Fruit fly (Drosophila melanogaster) whole organism, embryonic: ENCODE data around the gene CG31808.

Experiments used
- ATbp ChIP-seq: fragments of 200-800 bp; sonication (Bioruptor generic); optimal IDR thresholded peaks from 2 replicates; lab custom pipeline; 2017; ENCODE audit warnings: missing biosample characterization, mild to moderate bottlenecking, missing genetic modification characterization, missing genetic modification reagents
- Asciz ChIP-seq: fragments of 200-800 bp; sonication (Bioruptor generic); optimal IDR thresholded peaks from 2 replicates; lab custom pipeline; 2017; ENCODE audit warnings: missing biosample characterization, mild to moderate bottlenecking, missing genetic modification characterization, missing genetic modification reagents
- Atf6 ChIP-seq: fragments of 200-800 bp; sonication (Bioruptor generic); IDR thresholded peaks from 2 replicates; pipeline ENCODE4 v1.3.6; 2022; ENCODE audit warnings: missing biosample characterization, missing genetic modification characterization
- Awh ChIP-seq: fragments of 200-800 bp; sonication (Bioruptor generic); IDR thresholded peaks from 2 replicates; pipeline ENCODE4, ENCODE4 v1.3.6; 2022; ENCODE audit warnings: missing biosample characterization, missing genetic modification characterization
- CG10147 ChIP-seq: fragments of 200-800 bp; sonication (Bioruptor generic); optimal IDR thresholded peaks from 2 replicates; lab custom pipeline; 2019; ENCODE audit warnings: missing biosample characterization, mild to moderate bottlenecking, missing genetic modification characterization, moderate library complexity
- CG10431 ChIP-seq: fragments of 200-800 bp; sonication (Bioruptor generic); optimal IDR thresholded peaks from 3 replicates; lab custom pipeline; 2018; ENCODE audit warnings: missing biosample characterization, mild to moderate bottlenecking, missing genetic modification characterization
- CG11504 ChIP-seq: fragments of 200-800 bp; sonication (Bioruptor generic); optimal IDR thresholded peaks from 3 replicates; lab custom pipeline; 2019; ENCODE audit warnings: missing biosample characterization, mild to moderate bottlenecking, missing genetic modification characterization, moderate library complexity
- CG11695 ChIP-seq: fragments of 200-800 bp; sonication (Bioruptor generic); IDR thresholded peaks from 3 replicates; pipeline ENCODE4 v1.3.6; 2022; ENCODE audit warnings: missing biosample characterization, missing genetic modification characterization
- CG11696 ChIP-seq: fragments of 200-800 bp; sonication (Bioruptor generic); IDR thresholded peaks from 2 replicates; pipeline ENCODE4 v1.3.6; 2022; ENCODE audit warnings: missing biosample characterization, missing genetic modification characterization
- CG1603 ChIP-seq: fragments of 200-800 bp; sonication (Bioruptor generic); optimal IDR thresholded peaks from 2 replicates; lab custom pipeline; 2019; ENCODE audit warnings: missing biosample characterization, mild to moderate bottlenecking, missing genetic modification characterization, moderate library complexity
- CG17385 ChIP-seq: fragments of 200-800 bp; sonication (Bioruptor generic); optimal IDR thresholded peaks from 3 replicates; lab custom pipeline; 2018; ENCODE audit warnings: missing biosample characterization, mild to moderate bottlenecking, missing genetic modification characterization
- CG17568 ChIP-seq: fragments of 200-800 bp; sonication (Bioruptor generic); optimal IDR thresholded peaks from 2 replicates; lab custom pipeline; 2018; ENCODE audit warnings: missing biosample characterization, mild to moderate bottlenecking, missing genetic modification characterization, moderate library complexity
- CG2129 ChIP-seq: fragments of 200-800 bp; sonication (Bioruptor generic); IDR thresholded peaks from 2 replicates; pipeline ENCODE4 v1.3.6; 2022; ENCODE audit warnings: missing biosample characterization, missing genetic modification characterization; ENCODE audit not compliant: partially characterized antibody
- CG2875 ChIP-seq: fragments of 200-800 bp; sonication (Bioruptor generic); optimal IDR thresholded peaks from 2 replicates; lab custom pipeline; 2017; ENCODE audit warnings: missing biosample characterization, mild to moderate bottlenecking, missing genetic modification characterization, missing genetic modification reagents
- CG4360 ChIP-seq: fragments of 200-800 bp; sonication (Bioruptor generic); IDR thresholded peaks from 2 replicates; pipeline ENCODE4 v1.3.6; 2022; ENCODE audit warnings: missing biosample characterization, missing genetic modification characterization
- CG4707 ChIP-seq: fragments of 200-800 bp; sonication (Bioruptor generic); optimal IDR thresholded peaks from 2 replicates; lab custom pipeline; 2018; ENCODE audit warnings: missing biosample characterization, mild to moderate bottlenecking, missing genetic modification characterization, moderate library complexity
- CG5180 ChIP-seq: fragments of 200-800 bp; sonication (Bioruptor generic); optimal IDR thresholded peaks from 3 replicates; lab custom pipeline; 2017; ENCODE audit warnings: missing biosample characterization, missing genetic modification characterization, mild to moderate bottlenecking, moderate library complexity, missing genetic modification reagents
- Hey ChIP-seq: fragments of 200-800 bp; sonication (Bioruptor generic); optimal IDR thresholded peaks from 3 replicates; lab custom pipeline; 2018; ENCODE audit warnings: missing biosample characterization, mild to moderate bottlenecking, missing genetic modification characterization
- Hr78 ChIP-seq, 2 experiments: fragments of 200-800 bp in 1 of 2; fragments of >200 bp in 1 of 2; sonication (Bioruptor generic) in 1 of 2; optimal IDR thresholded peaks; 2 replicates each; lab custom pipeline; 2017 to 2019; ENCODE audit warnings: missing biosample characterization in 2 of 2, missing genetic modification characterization in 2 of 2, mild to moderate bottlenecking in 1 of 2, moderate library complexity in 1 of 2
- Med ChIP-seq: fragments of 200-800 bp; sonication (Bioruptor generic); peaks from one replicate; lab custom pipeline; 2016; ENCODE audit warnings: missing biosample characterization, missing genetic modification characterization, mild to moderate bottlenecking, inconsistent platforms, moderate library complexity
- Rfx ChIP-seq: fragments of 200-800 bp; sonication (Bioruptor generic); IDR thresholded peaks from 2 replicates; pipeline ENCODE4 v1.3.6; 2022; ENCODE audit warnings: missing biosample characterization, missing genetic modification characterization
- Xrp1 ChIP-seq: fragments of 200-800 bp; sonication (Bioruptor generic); IDR thresholded peaks from 2 replicates; pipeline ENCODE4 v1.3.6; 2022; ENCODE audit warnings: missing biosample characterization, missing genetic modification characterization
- abd-A ChIP-seq: fragments of 200-800 bp; sonication (Bioruptor generic); optimal IDR thresholded peaks from 3 replicates; lab custom pipeline; 2019; ENCODE audit warnings: missing biosample characterization, mild to moderate bottlenecking, missing genetic modification characterization, moderate library complexity
- ash1 ChIP-seq: fragments of 200-800 bp; sonication (Bioruptor generic); optimal IDR thresholded peaks from 2 replicates; lab custom pipeline; 2018; ENCODE audit warnings: missing biosample characterization, mild to moderate bottlenecking, missing genetic modification characterization
- bsh ChIP-seq, 2 experiments: fragments of 200-800 bp; sonication (Bioruptor generic); optimal IDR thresholded peaks; 2 replicates each; lab custom pipeline; 2017 to 2018; ENCODE audit warnings: mild to moderate bottlenecking in 2 of 2, missing biosample characterization in 2 of 2, missing genetic modification characterization in 2 of 2, moderate library complexity in 1 of 2
- ci ChIP-seq: fragments of 200-800 bp; sonication (Bioruptor generic); IDR thresholded peaks from 3 replicates; pipeline ENCODE4 v1.3.6; 2022; ENCODE audit warnings: missing biosample characterization, missing genetic modification characterization
- dmrt11E ChIP-seq: fragments of 200-800 bp; sonication (Bioruptor generic); optimal IDR thresholded peaks from 3 replicates; lab custom pipeline; 2018; ENCODE audit warnings: missing biosample characterization, mild to moderate bottlenecking, missing genetic modification characterization, moderate library complexity
- eve ChIP-seq, 2 experiments: fragments of >200 bp; optimal IDR thresholded peaks; 2 replicates each; lab custom pipeline; 2017; ENCODE audit warnings: missing biosample characterization in 2 of 2, missing genetic modification characterization in 2 of 2
- grn ChIP-seq: fragments of 200-800 bp; sonication (Bioruptor generic); optimal IDR thresholded peaks from 3 replicates; lab custom pipeline; 2017; ENCODE audit warnings: missing biosample characterization, missing genetic modification characterization
- insv ChIP-seq, 2 experiments: fragments of 200-800 bp; sonication (Bioruptor generic); optimal IDR thresholded peaks; 3 replicates each; lab custom pipeline; 2016 to 2018; ENCODE audit warnings: missing biosample characterization in 2 of 2, missing genetic modification characterization in 2 of 2
- jigr1 ChIP-seq: fragments of 200-800 bp; sonication (Bioruptor generic); IDR thresholded peaks from 3 replicates; pipeline ENCODE4 v1.3.6; 2022; ENCODE audit warnings: missing biosample characterization, missing genetic modification characterization
- ken ChIP-seq: fragments of 200-800 bp; sonication (Bioruptor generic); IDR thresholded peaks from 3 replicates; pipeline ENCODE4 v1.3.6; 2022; ENCODE audit warnings: missing biosample characterization, missing genetic modification characterization
- kni ChIP-seq: fragments of 200-800 bp; sonication (Bioruptor generic); optimal IDR thresholded peaks from 3 replicates; lab custom pipeline; 2017; ENCODE audit warnings: mild to moderate bottlenecking, missing biosample characterization, missing genetic modification reagents, missing genetic modification characterization
- lmd ChIP-seq: fragments of 200-800 bp; sonication (Bioruptor generic); IDR thresholded peaks from 2 replicates; pipeline ENCODE4 v1.3.6; 2022; ENCODE audit warnings: missing biosample characterization, missing genetic modification characterization
- nau ChIP-seq: fragments of 200-800 bp; sonication (Bioruptor generic); optimal IDR thresholded peaks from 3 replicates; lab custom pipeline; 2017; ENCODE audit warnings: missing biosample characterization, mild to moderate bottlenecking, missing genetic modification characterization, missing genetic modification reagents
- oc ChIP-seq: fragments of 200-800 bp; sonication (Bioruptor generic); optimal IDR thresholded peaks from 2 replicates; lab custom pipeline; 2018; ENCODE audit warnings: missing biosample characterization, mild to moderate bottlenecking, missing genetic modification characterization, moderate library complexity
- org-1 ChIP-seq: fragments of 200-800 bp; sonication (Bioruptor generic); optimal IDR thresholded peaks from 2 replicates; lab custom pipeline; 2017; ENCODE audit warnings: missing biosample characterization, missing genetic modification characterization
- pros ChIP-seq: fragments of 200-800 bp; sonication (Bioruptor generic); optimal IDR thresholded peaks from 3 replicates; lab custom pipeline; 2019; ENCODE audit warnings: missing biosample characterization, mild to moderate bottlenecking, missing genetic modification characterization, moderate library complexity
- run ChIP-seq: fragments of 200-800 bp; sonication (Bioruptor generic); optimal IDR thresholded peaks from 3 replicates; lab custom pipeline; 2018; ENCODE audit warnings: missing biosample characterization, mild to moderate bottlenecking, missing genetic modification characterization
- salm ChIP-seq: fragments of 200-800 bp; sonication (Bioruptor generic); optimal IDR thresholded peaks from 2 replicates; lab custom pipeline; 2018; ENCODE audit warnings: missing biosample characterization, mild to moderate bottlenecking, missing genetic modification characterization
- vvl ChIP-seq: fragments of 200-800 bp; sonication (Bioruptor generic); IDR thresholded peaks from 2 replicates; pipeline ENCODE4 v1.3.6; 2022; ENCODE audit warnings: missing biosample characterization, missing genetic modification characterization

Gene CG31808

DNA sequence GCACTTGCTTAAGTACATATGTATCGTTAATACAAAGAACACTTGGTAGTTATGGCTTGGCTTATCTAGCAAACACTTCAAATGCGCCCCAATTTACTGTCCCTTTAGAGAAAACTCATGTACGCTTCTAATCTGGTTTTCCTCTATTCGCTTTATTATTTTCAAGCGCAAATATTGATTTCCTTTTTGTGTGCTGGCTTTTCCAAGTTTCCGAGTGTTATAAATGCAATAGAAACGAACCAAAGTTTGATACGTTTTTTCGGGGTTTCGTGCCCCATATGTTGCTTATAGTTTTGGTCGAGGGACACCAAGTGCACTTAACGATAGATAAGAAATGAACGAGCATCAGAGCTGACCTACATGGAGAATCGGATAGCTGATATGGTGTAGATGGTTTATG, 2.1 kb downstream of the CG31808 start (continued):
- TF ChIP-seq CG5180 (GFP tag; lab: Kevin White, UChicago), result no peak
- TF ChIP-seq CG17568, result peak; percentile 37

DNA sequence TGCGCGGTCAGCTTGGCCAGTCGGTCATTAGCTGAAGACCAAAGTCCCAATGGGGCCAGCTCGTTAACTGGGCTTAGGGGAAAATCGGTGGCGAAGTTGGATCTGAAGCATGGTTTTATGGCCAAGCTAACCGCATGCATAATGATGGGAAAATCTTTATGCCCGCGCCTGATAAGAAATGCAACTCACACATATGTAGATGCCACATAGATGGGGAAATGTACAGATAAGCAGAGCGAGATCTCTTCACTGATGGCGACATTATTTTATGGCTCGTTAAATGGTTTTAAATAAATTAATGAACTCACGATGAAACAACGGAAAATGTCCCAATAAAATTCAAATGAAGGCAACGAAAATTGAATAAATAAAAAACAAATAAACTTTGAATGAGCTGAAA, 4.1 kb downstream of the CG31808 start:
- TF ChIP-seq jigr1, result no peak
- no peak for TF ChIP-seq ken (GFP tag; lab: Robert Waterston, UW)
- TF ChIP-seq run (tag; lab: Kevin White, UChicago), result peak; percentile 54
- TF ChIP-seq bsh (GFP tag; optimal IDR thresholded peaks at IDR 0.05; lab: Kevin White, UChicago), result no peak
- peak; percentile 7 for TF ChIP-seq pros
- no peak for TF ChIP-seq lmd (GFP tag; lab: Robert Waterston, UW)
- no peak for TF ChIP-seq Atf6
- TF ChIP-seq CG2129 (GFP tag; lab: Robert Waterston, UW), result no peak
- peak; percentile 82 for TF ChIP-seq vvl (GFP tag; lab: Robert Waterston, UW)
- 0 out of 3 replicates have a peak, but pooled peaks have one; percentile 36 for TF ChIP-seq ci
- no peak for TF ChIP-seq org-1 (GFP tag; lab: Kevin White, UChicago)
- no peak for TF ChIP-seq insv (GFP tag; optimal IDR thresholded peaks at IDR 0.05; lab: Kevin White, UChicago)
- peak; percentile 65 for TF ChIP-seq grn (GFP tag; lab: Kevin White, UChicago)
- TF ChIP-seq oc (tag; lab: Kevin White, UChicago), result peak; percentile 2
- no peak for TF ChIP-seq salm (tag; lab: Kevin White, UChicago)
- TF ChIP-seq CG10147 (GFP tag; lab: Kevin White, UChicago), result no peak
- TF ChIP-seq Hr78 (GFP tag; optimal IDR thresholded peaks at IDR 0.05; lab: Kevin White, UChicago), result peak in 1 of 2 experiments; percentile 44
- TF ChIP-seq eve (GFP tag; optimal IDR thresholded peaks at IDR 0.05; lab: Kevin White, UChicago), result peak in 1 of 2 experiments; percentile 28
- TF ChIP-seq ash1 (GFP tag; lab: Kevin White, UChicago), result no peak
- peak; percentile 61; the same call in 1 of the 2 replicates for TF ChIP-seq Awh (GFP tag; lab: Robert Waterston, UW)
- TF ChIP-seq abd-A (tag; lab: Kevin White, UChicago), result peak; percentile 71

DNA sequence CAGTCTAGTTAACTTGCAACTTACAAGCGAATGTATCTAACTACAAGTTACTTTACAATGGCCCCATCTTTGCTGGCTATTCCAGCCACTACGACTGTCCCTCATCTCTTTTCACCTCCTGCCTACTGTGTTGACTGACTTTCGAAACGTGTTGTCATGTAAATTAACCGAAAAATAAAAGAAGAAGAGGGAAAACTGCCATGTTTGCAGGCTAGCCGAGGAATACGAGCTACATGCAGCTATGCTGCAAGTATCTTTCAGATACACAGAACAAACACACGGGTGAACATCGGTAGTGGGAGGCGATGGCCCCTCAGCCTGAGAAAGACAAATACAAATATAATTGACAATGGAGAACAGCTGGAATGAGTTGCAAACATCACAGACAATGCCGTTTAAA, 5.3 kb downstream of the CG31808 start:
- TF ChIP-seq dmrt11E (tag; lab: Kevin White, UChicago) (no peak), Hey (tag; lab: Kevin White, UChicago) (no peak), ATbp (GFP tag; lab: Kevin White, UChicago) (peak; percentile 35), kni (GFP tag; lab: Kevin White, UChicago) (peak; percentile 68), CG11696 (GFP tag; lab: Robert Waterston, UW) (no peak), CG4360 (0 out of 2 replicates have a peak, but pooled peaks have one; percentile 14), CG10431 (GFP tag; lab: Kevin White, UChicago) (peak; percentile 86), ci (0 out of 3 replicates have a peak, but pooled peaks have one; percentile 38), Asciz (peak; percentile 25), nau (peak; percentile 18), Xrp1 (GFP tag; lab: Robert Waterston, UW) (0 out of 2 replicates have a peak, but pooled peaks have one; percentile 11), CG17385 (GFP tag; lab: Kevin White, UChicago) (peak; percentile 25), CG11504 (tag; lab: Kevin White, UChicago) (no peak), CG2875 (GFP tag; lab: Kevin White, UChicago) (peak; percentile 18), CG11695 (GFP tag; lab: Robert Waterston, UW) (0 out of 3 replicates have a peak, but pooled peaks have one; percentile 9), Med (GFP tag; lab: Kevin White, UChicago) (peak; percentile 14), CG4707 (GFP tag; lab: Kevin White, UChicago) (no peak), Rfx (GFP tag; lab: Robert Waterston, UW) (no peak), CG1603 (tag; lab: Kevin White, UChicago) (peak; percentile 6), eve (GFP tag; optimal IDR thresholded peaks at IDR 0.05; lab: Kevin White, UChicago) (peak in 1 of 2 experiments; percentile 31), Awh (GFP tag; lab: Robert Waterston, UW) (peak; percentile 20; the same call in 1 of the 2 replicates)
